Worm (Caenorhabditis elegans) whole organism, L1 larva: ENCODE measurements around the gene F26D11.12.

Source experiments
- aha-1 ChIP-seq: fragments of 150-350 bp; optimal IDR thresholded peaks from 2 replicates; lab custom pipeline; 2014; ENCODE audit warnings: missing biosample characterization, missing genetic modification characterization
- elt-3 ChIP-seq, 6 experiments: fragments of 150-350 bp in 1 of 6; sonication (generic microtip); optimal IDR thresholded peaks; 2 replicates each; lab custom pipeline; 2017 to 2018; ENCODE audit warnings: missing biosample characterization in 6 of 6, missing genetic modification characterization in 6 of 6, inconsistent platforms in 1 of 6
- nhr-237 ChIP-seq: fragments of 150-350 bp; optimal IDR thresholded peaks from 2 replicates; lab custom pipeline; 2014; ENCODE audit warnings: missing biosample characterization, missing genetic modification characterization
- nhr-77 ChIP-seq: fragments of 150-350 bp; optimal IDR thresholded peaks from 2 replicates; lab custom pipeline; 2014; ENCODE audit warnings: missing biosample characterization, missing genetic modification characterization
- zag-1 ChIP-seq: fragments of 150-350 bp; optimal IDR thresholded peaks from 2 replicates; lab custom pipeline; 2014; ENCODE audit warnings: missing biosample characterization, missing genetic modification characterization

DNA sequence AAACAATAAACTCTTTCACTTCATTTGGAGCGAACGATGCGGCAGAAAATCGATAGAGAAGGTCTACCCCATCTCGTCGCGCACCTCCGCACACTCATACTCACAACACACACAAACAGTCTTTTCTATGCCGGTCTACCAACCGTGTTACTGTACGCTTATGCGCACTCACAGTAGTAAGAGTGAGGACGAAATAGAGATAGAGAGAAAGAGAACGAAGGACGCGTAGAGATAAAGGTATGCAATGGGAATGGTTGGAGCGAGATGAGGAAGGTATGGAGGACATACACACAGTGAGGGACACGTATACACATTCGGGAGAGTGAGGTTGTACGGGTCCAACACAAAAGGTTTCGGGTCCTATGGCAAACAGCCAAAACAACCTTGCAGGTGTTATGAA lies 23.7 kb upstream of the F26D11.12 start:
- TF ChIP-seq elt-3 (tag; optimal IDR thresholded peaks at IDR 0.05; lab: Kevin White, UChicago) (peak in 2 of 6 experiments; percentile 3 to 75), nhr-77 (no peak), nhr-237 (tag; lab: Kevin White, UChicago) (no peak), aha-1 (tag; lab: Kevin White, UChicago) (no peak), zag-1 (tag; lab: Kevin White, UChicago) (no peak)
